Worm (Caenorhabditis elegans) whole organism, L1 larva: Measurements from ENCODE around the gene spe-17.

Experiments
- ama-1 ChIP-seq: fragments of 150-350 bp; optimal IDR thresholded peaks from 2 replicates; lab custom pipeline; 2014
- dpl-1 ChIP-seq, 3 experiments: fragments of 150-350 bp in 2 of 3; sonication (generic microtip) in 1 of 3; optimal IDR thresholded peaks; 2 replicates each; lab custom pipeline; 2014 to 2017; ENCODE audit warnings: missing biosample characterization in 3 of 3, missing genetic modification characterization in 3 of 3, missing genetic modification reagents in 3 of 3
- lin-14 ChIP-seq: fragments of 200-800 bp; sonication (Bioruptor generic); optimal IDR thresholded peaks from 2 replicates; lab custom pipeline; 2018; ENCODE audit warnings: mild to moderate bottlenecking, missing genetic modification characterization, moderate library complexity, missing compliant biosample characterization
- lsy-2 ChIP-seq, 2 experiments: fragments of 150-350 bp; optimal IDR thresholded peaks; 2 replicates each; lab custom pipeline; 2014; ENCODE audit warnings: missing biosample characterization in 2 of 2, missing genetic modification characterization in 2 of 2
- rnt-1 ChIP-seq: sonication (generic microtip); optimal IDR thresholded peaks from 2 replicates; lab custom pipeline; 2016; ENCODE audit warnings: mild to moderate bottlenecking, missing genetic modification characterization, moderate library complexity, missing compliant biosample characterization
- unc-98 ChIP-seq: fragments of 200-800 bp; sonication (Bioruptor generic); IDR thresholded peaks from 2 replicates; pipeline ENCODE4 v1.3.6; 2022; ENCODE audit warnings: missing genetic modification characterization, missing compliant biosample characterization
- xbp-1 ChIP-seq: sonication (generic microtip); optimal IDR thresholded peaks from 2 replicates; lab custom pipeline; 2016; ENCODE audit warnings: missing genetic modification characterization, missing compliant biosample characterization
- ztf-11 ChIP-seq, 2 experiments: sonication (generic microtip); optimal IDR thresholded peaks; 2 replicates each; lab custom pipeline; 2016 to 2017; ENCODE audit warnings: missing genetic modification characterization in 2 of 2, missing biosample characterization in 1 of 2, missing compliant biosample characterization in 1 of 2

DNA sequence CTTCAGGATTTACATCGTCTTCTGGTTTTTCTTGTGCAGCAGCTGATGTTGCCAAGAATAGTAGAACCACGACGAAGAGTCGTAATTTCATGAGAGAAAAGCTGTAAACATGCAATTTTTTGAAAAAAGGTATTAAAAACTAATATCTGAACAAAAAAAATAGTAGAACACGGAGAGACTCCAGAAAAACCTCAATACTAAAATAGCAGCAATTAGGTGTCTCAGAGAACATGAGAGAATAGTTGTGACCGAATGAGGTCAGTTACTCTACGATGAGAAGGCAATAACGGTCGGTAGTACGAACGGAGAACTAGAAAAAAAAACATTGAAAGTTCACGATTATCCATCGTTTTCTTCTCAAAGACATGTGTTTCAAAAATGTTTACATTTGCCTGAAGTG, 15.9 kb downstream of the spe-17 start, which contains the start of gene tgn-38:
- TF ChIP-seq rnt-1 (tag; lab: Kevin White, UChicago) (no peak), lin-14 (GFP tag; lab: Kevin White, UChicago) (no peak), lsy-2 (tag; optimal IDR thresholded peaks at IDR 0.05; lab: Kevin White, UChicago) (no peak), ama-1 (no peak), dpl-1 (GFP tag; optimal IDR thresholded peaks at IDR 0.05; lab: Kevin White, UChicago) (no peak), unc-98 (GFP tag; lab: Robert Waterston, UW) (no peak), ztf-11 (tag; optimal IDR thresholded peaks at IDR 0.05; lab: Kevin White, UChicago) (no peak), xbp-1 (tag; lab: Kevin White, UChicago) (no peak)
